Worm (Caenorhabditis elegans) whole organism, midembryonic: ENCODE data around the gene C49G7.13.

Experiments
- T22C8.4 ChIP-seq: fragments of 200-800 bp; sonication (Bioruptor generic); IDR thresholded peaks from 2 replicates; pipeline ENCODE4 v1.3.6; 2022; ENCODE audit warnings: missing genetic modification characterization, missing compliant biosample characterization
- cog-1 ChIP-seq: sonication (generic microtip); optimal IDR thresholded peaks from 2 replicates; lab custom pipeline; 2016; ENCODE audit warnings: missing genetic modification characterization, missing compliant biosample characterization
- flt-1 ChIP-seq: fragments of 200-800 bp; sonication (Bioruptor generic); IDR thresholded peaks from 2 replicates; pipeline ENCODE4 v1.3.6; 2022; ENCODE audit warnings: missing genetic modification characterization, missing compliant biosample characterization
- klf-2 ChIP-seq: fragments of 200-800 bp; sonication (Bioruptor generic); conservative IDR thresholded peaks from 2 replicates; pipeline ENCODE4 v1.3.6; 2022; ENCODE audit warnings: missing genetic modification reagents, missing genetic modification characterization, missing compliant biosample characterization
- med-1 ChIP-seq: sonication (generic microtip); optimal IDR thresholded peaks from 2 replicates; lab custom pipeline; 2017; ENCODE audit warnings: missing genetic modification characterization, mild to moderate bottlenecking, missing compliant biosample characterization, antibody characterized with exemption, missing genetic modification reagents; ENCODE audit not compliant: insufficient read depth
- ref-1 ChIP-seq: fragments of 200-800 bp; sonication (Bioruptor generic); conservative IDR thresholded peaks from 2 replicates; pipeline ENCODE4 v1.3.6; 2022; ENCODE audit warnings: missing genetic modification reagents, missing genetic modification characterization, missing compliant biosample characterization
- tab-1 ChIP-seq: fragments of 200-800 bp; sonication (Bioruptor generic); IDR thresholded peaks from 2 replicates; pipeline ENCODE4 v1.3.6; 2022; ENCODE audit warnings: missing genetic modification characterization, missing compliant biosample characterization
- ztf-23 ChIP-seq: fragments of 200-800 bp; sonication (Bioruptor generic); IDR thresholded peaks from 2 replicates; pipeline ENCODE4 v1.3.6; 2022; ENCODE audit warnings: missing genetic modification reagents, missing genetic modification characterization, missing compliant biosample characterization
- ztf-29 ChIP-seq: fragments of 200-800 bp; sonication (Bioruptor generic); IDR thresholded peaks from 2 replicates; pipeline ENCODE4 v1.3.6; 2022; ENCODE audit warnings: missing genetic modification reagents, missing genetic modification characterization, missing compliant biosample characterization

C49G7.13 gene

ce11 chrV:4038110-4038509 is 2.2 kb downstream of the C49G7.13 start, which contains the start of gene C49G7.12:
C49G7.12 (plus strand) TSS chrV:4038410.
- TF ChIP-seq ref-1 (GFP tag; lab: Robert Waterston, UW) (no peak), cog-1 (no peak), ztf-29 (GFP tag; lab: Robert Waterston, UW) (no peak), T22C8.4 (GFP tag; lab: Robert Waterston, UW) (no peak), med-1 (GFP tag; lab: Kevin White, UChicago) (no peak), klf-2 (GFP tag; lab: Robert Waterston, UW) (no peak), ztf-23 (GFP tag; lab: Robert Waterston, UW) (no peak), flt-1 (no peak), tab-1 (GFP tag; lab: Robert Waterston, UW) (no peak)

ce11 chrV:4038557-4038956 is 2.6 kb downstream of the C49G7.13 start:
- no peak for TF ChIP-seq ref-1 (GFP tag; lab: Robert Waterston, UW)
- TF ChIP-seq T22C8.4 (GFP tag; lab: Robert Waterston, UW): no peak
- no peak for TF ChIP-seq cog-1
- TF ChIP-seq ztf-29 (GFP tag; lab: Robert Waterston, UW): no peak
- TF ChIP-seq tab-1 (GFP tag; lab: Robert Waterston, UW): no peak
- no peak for TF ChIP-seq flt-1
- no peak for TF ChIP-seq ztf-23 (GFP tag; lab: Robert Waterston, UW)
- no peak for TF ChIP-seq med-1 (GFP tag; lab: Kevin White, UChicago)
- no peak for TF ChIP-seq klf-2 (GFP tag; lab: Robert Waterston, UW)

DNA sequence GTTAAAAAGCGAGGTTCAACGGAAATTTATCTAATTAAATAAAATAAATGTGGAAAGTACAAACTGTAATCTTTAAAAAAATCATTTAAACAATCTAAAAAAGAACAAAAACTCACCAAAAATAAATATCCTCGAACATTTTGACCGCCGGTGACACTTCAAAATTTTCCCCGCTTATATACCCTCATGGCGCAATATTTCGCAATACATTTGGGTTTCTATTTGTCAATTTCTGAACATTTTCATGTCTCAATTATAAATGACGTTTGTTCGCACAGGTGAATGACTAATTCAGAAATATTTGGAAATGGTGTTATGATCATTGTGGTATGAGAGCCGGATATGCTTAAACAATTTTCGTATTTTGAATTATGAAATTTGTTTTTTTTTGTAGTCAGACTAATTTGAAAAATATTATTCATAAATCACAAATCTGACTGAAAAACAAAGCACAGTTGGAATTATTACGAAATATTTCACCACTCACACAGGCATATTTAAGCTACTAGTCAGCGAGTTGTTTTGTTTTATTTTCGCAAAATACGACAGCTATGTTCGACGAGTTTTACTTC is 6.0 kb downstream of the C49G7.13 start, which contains the start of the genes C49G7.10 and irg-2:
Gene C49G7.10 (minus strand): TSS at position 169 of the 572 bp plus-strand sequence.
Gene irg-2 (plus strand): TSS at position 329 of the 572 bp plus-strand sequence.
- TF ChIP-seq T22C8.4 (GFP tag; lab: Robert Waterston, UW) (no peak), ref-1 (GFP tag; lab: Robert Waterston, UW) (no peak), ztf-23 (GFP tag; lab: Robert Waterston, UW) (no peak), flt-1 (no peak), cog-1 (no peak), klf-2 (GFP tag; lab: Robert Waterston, UW) (no peak), ztf-29 (GFP tag; lab: Robert Waterston, UW) (no peak)

ce11 chrV:4043632-4044031 is 7.7 kb downstream of the C49G7.13 start, which contains the start of gene phat-3:
phat-3 (plus strand) TSS chrV:4043932.
- no peak for TF ChIP-seq ztf-23 (GFP tag; lab: Robert Waterston, UW)

ce11 chrV:4046122-4046521 is 10.2 kb downstream of the C49G7.13 start, which contains the start of gene phat-7:
phat-7 (plus strand) TSS chrV:4046422.
- no peak for TF ChIP-seq ztf-29 (GFP tag; lab: Robert Waterston, UW)
- no peak for TF ChIP-seq med-1 (GFP tag; lab: Kevin White, UChicago)
- TF ChIP-seq tab-1 (GFP tag; lab: Robert Waterston, UW): no peak
- TF ChIP-seq cog-1: no peak
- no peak for TF ChIP-seq T22C8.4 (GFP tag; lab: Robert Waterston, UW)
- TF ChIP-seq flt-1: no peak
- TF ChIP-seq ref-1 (GFP tag; lab: Robert Waterston, UW): no peak

ce11 chrV:4047541-4047940 is 11.6 kb downstream of the C49G7.13 start, which contains the start of gene srh-169:
srh-169 (plus strand) TSS chrV:4047841.
- TF ChIP-seq T22C8.4 (GFP tag; lab: Robert Waterston, UW): no peak
- TF ChIP-seq ref-1 (GFP tag; lab: Robert Waterston, UW): no peak
- TF ChIP-seq ztf-23 (GFP tag; lab: Robert Waterston, UW): no peak
- TF ChIP-seq klf-2 (GFP tag; lab: Robert Waterston, UW): no peak
- no peak for TF ChIP-seq ztf-29 (GFP tag; lab: Robert Waterston, UW)
- no peak for TF ChIP-seq med-1 (GFP tag; lab: Kevin White, UChicago)
- no peak for TF ChIP-seq tab-1 (GFP tag; lab: Robert Waterston, UW)
- no peak for TF ChIP-seq cog-1
- no peak for TF ChIP-seq flt-1

DNA sequence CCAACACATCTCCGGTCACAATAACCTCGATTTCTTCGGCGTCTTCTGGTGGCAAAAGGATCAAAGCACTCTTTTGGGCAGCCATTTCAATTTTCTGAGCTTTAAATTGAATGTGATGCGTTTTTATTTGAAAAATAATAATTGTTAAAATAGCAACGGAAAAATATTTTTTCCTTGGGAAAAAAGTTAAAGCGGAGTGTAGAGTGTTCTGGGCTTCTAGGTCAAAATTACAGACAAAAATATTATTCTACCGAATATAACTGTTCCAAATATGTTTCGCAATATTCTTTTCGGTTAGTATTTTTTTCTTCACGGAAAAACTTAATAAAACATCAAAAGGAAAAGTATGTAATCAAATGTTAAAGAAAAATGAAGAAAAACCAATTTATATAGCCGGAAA is 19.1 kb downstream of the C49G7.13 start, which contains the start of gene djr-1.2:
Gene djr-1.2 (minus strand): TSS at position 101 of the 400 bp plus-strand sequence.
- TF ChIP-seq klf-2 (GFP tag; lab: Robert Waterston, UW): no peak
- TF ChIP-seq ref-1 (GFP tag; lab: Robert Waterston, UW): no peak
- TF ChIP-seq T22C8.4 (GFP tag; lab: Robert Waterston, UW): no peak
- no peak for TF ChIP-seq ztf-29 (GFP tag; lab: Robert Waterston, UW)
- no peak for TF ChIP-seq flt-1
- TF ChIP-seq med-1 (GFP tag; lab: Kevin White, UChicago): no peak
- TF ChIP-seq tab-1 (GFP tag; lab: Robert Waterston, UW): no peak
- no peak for TF ChIP-seq ztf-23 (GFP tag; lab: Robert Waterston, UW)
- TF ChIP-seq cog-1: no peak

ce11 chrV:4056203-4056602 is 20.3 kb downstream of the C49G7.13 start:
- no peak for TF ChIP-seq klf-2 (GFP tag; lab: Robert Waterston, UW)
- TF ChIP-seq med-1 (GFP tag; lab: Kevin White, UChicago): no peak
- no peak for TF ChIP-seq tab-1 (GFP tag; lab: Robert Waterston, UW)
- no peak for TF ChIP-seq flt-1
- TF ChIP-seq cog-1: no peak
- no peak for TF ChIP-seq T22C8.4 (GFP tag; lab: Robert Waterston, UW)

ce11 chrV:4063559-4064164 is 27.8 kb downstream of the C49G7.13 start:
- TF ChIP-seq flt-1: 0 out of 2 replicates have a peak, but pooled peaks have one; percentile 38

DNA sequence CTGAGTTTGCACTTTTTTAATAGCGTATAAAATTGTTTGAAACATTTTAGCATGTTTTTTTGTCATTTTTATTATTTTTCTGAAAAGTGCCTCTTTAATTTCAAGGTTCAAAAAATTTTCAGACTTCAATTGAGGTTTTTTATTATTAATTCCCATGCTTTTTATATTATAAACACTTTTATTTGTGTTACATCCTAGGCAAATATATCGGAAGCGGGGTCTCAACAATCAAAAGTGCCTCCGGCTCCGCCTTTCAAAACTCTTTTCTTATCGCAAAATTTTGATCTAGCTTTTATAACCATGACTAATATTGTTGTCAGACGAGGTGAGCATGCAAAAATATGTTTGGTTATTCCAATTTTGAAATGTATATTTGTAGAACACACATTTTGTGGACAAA is 37.5 kb downstream of the C49G7.13 start, which contains the start of gene otpl-2:
Gene otpl-2 (plus strand): TSS at position 301 of the 400 bp plus-strand sequence.
- TF ChIP-seq cog-1: no peak
- no peak for TF ChIP-seq flt-1
- TF ChIP-seq ztf-23 (GFP tag; lab: Robert Waterston, UW): no peak
- no peak for TF ChIP-seq med-1 (GFP tag; lab: Kevin White, UChicago)
- TF ChIP-seq ztf-29 (GFP tag; lab: Robert Waterston, UW): no peak
- no peak for TF ChIP-seq ref-1 (GFP tag; lab: Robert Waterston, UW)
- TF ChIP-seq klf-2 (GFP tag; lab: Robert Waterston, UW): no peak
- no peak for TF ChIP-seq tab-1 (GFP tag; lab: Robert Waterston, UW)
- TF ChIP-seq T22C8.4 (GFP tag; lab: Robert Waterston, UW): no peak
